Worm (Caenorhabditis elegans): Measurements from ENCODE around the gene phf-10.

Gene phf-10

ce11 chrV:260334-260733 is 51.0 kb downstream of the phf-10 start:
- TF ChIP-seq rec-8 (tag; optimal IDR thresholded peaks at IDR 0.05) = no peak
- 0 out of 2 replicates have a peak, but pooled peaks have one; percentile 19 for TF ChIP-seq B0336.3 (GFP tag; IDR thresholded peaks at IDR 0.05)
- no peak for TF ChIP-seq die-1 (tag; optimal IDR thresholded peaks at IDR 0.05)
- TF ChIP-seq T07F8.4 (tag; optimal IDR thresholded peaks at IDR 0.05) = no peak
- TF ChIP-seq snpc-3.4 (tag; optimal IDR thresholded peaks at IDR 0.05) = no peak

DNA sequence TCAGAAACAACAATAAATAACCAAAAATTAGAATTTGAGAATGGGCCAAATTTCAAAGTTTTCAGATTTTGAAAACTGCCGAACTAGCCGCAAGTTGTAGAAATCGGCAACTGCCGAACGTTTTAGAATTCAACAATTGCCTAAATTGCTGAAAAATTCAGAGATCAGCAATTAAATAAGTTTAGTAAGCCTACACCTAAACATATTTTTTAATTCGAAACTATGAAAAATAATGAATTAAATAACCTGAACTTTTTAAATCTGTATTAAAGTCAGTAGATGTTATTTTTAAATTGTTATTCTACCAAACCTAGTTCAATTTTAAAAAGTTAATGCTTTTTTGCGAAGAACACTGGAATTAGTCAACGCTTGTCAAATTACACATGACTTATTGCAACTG is 52.6 kb downstream of the phf-10 start, which contains the start of gene nhr-204:
Gene nhr-204 (minus strand): TSS at position 101 of the 400 bp plus-strand sequence.
- TF ChIP-seq akir-1 (GFP tag; optimal IDR thresholded peaks at IDR 0.05) (no peak), aptf-3 (GFP tag; IDR thresholded peaks at IDR 0.05) (no peak), K12H6.12 (tag; optimal IDR thresholded peaks at IDR 0.05) (no peak), lin-35 (GFP tag; optimal IDR thresholded peaks at IDR 0.05) (no peak), zfh-2 (GFP tag; conservative IDR thresholded peaks at IDR 0.05) (no peak), dpl-1 (GFP tag; optimal IDR thresholded peaks at IDR 0.05) (no peak), ceh-58 (GFP tag; IDR thresholded peaks at IDR 0.05) (no peak), die-1 (tag; optimal IDR thresholded peaks at IDR 0.05) (no peak)

All from whole organism, young adult.